Worm (Caenorhabditis elegans) whole organism, mixed stage, embryonic: ENCODE results near the gene W02F12.8.

Experiments
- ces-1 ChIP-seq: fragments of 150-350 bp; optimal IDR thresholded peaks from 2 replicates; lab custom pipeline; 2014; ENCODE audit warnings: missing biosample characterization, missing genetic modification reagents, missing genetic modification characterization
- nhr-12 ChIP-seq: fragments of 150-350 bp; optimal IDR thresholded peaks from 2 replicates; lab custom pipeline; 2014; ENCODE audit warnings: missing biosample characterization, missing genetic modification characterization
- nhr-237 ChIP-seq: fragments of 150-350 bp; optimal IDR thresholded peaks from 2 replicates; lab custom pipeline; 2014; ENCODE audit warnings: missing biosample characterization, missing genetic modification characterization
- pha-4 ChIP-seq: fragments of 150-350 bp; optimal IDR thresholded peaks from 2 replicates; lab custom pipeline; 2018; ENCODE audit warnings: missing biosample characterization, missing genetic modification reagents, missing genetic modification characterization
- unc-62 ChIP-seq: fragments of 150-350 bp; optimal IDR thresholded peaks from 2 replicates; lab custom pipeline; 2014; ENCODE audit warnings: missing biosample characterization, missing genetic modification reagents, missing genetic modification characterization

- TF ChIP-seq nhr-237 (tag; lab: Kevin White, UChicago) (no peak), ces-1 (no peak), nhr-12 (no peak), pha-4 (no peak), unc-62 (GFP tag; lab: Kevin White, UChicago) (no peak)
Observed at ce11 chrV:6709050-6709683, 14.6 kb upstream of the W02F12.8 start, which contains the start of gene dlst-1.
